Fruit fly (Drosophila melanogaster): Measurements from ENCODE around the gene IntS11.
A peak's percentile ranks its signal among the peaks of the same experiment; 100 is the strongest.

IntS11 gene

DNA sequence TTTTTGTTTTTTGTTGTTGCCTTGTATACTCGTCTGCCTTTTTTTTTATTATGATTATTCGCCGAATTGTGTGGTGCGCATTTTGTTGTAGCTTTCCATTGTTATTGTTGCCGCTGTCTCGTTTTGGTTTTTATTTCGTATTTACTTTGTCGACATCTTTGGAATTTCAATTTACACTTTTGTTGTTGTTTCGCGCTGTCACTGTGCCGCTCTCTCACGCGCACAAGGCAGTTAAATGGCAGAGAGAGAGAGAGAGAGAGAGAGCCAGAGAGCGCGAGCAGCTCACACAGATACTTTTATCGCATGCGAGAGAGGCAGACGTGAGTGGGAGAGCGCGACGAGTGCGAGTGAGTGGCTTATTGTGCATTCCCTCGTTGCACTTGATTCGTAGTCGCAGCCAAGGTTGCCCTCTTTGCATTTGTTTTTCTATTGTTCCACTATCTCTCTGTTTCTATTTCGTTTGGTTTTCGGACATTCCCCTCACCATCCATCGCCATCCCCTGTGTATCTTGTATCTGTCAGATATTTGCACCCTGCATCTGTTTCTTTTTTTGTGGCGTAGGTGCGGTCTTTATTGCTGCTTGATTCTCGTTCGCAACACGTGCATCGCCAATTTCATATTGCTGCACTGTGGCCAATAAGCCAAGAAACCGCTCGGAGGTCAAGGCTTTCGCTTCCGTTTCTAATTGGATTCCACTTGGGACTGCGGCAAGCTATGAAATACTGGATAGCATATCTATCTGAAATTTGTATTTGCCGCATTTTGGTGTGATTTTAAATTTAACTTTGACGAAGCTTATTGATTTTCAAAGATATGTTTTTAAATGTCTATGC is 29.4 kb downstream of the IntS11 start:
- TF ChIP-seq CG3065 (GFP tag; optimal IDR thresholded peaks at IDR 0.05) (no peak), cato (GFP tag; optimal IDR thresholded peaks at IDR 0.05; ENCODE audit: borderline replicate concordance) (no peak), danr (GFP tag; IDR thresholded peaks at IDR 0.05) (no peak), Asciz (GFP tag; optimal IDR thresholded peaks at IDR 0.05) (no peak), sug (tag; optimal IDR thresholded peaks at IDR 0.05) (no peak), slbo (GFP tag; IDR thresholded peaks at IDR 0.05) (no peak), CG3847 (GFP tag; IDR thresholded peaks at IDR 0.05) (no peak), CG17328 (GFP tag; IDR thresholded peaks at IDR 0.05) (no peak), Dek (tag; optimal IDR thresholded peaks at IDR 0.05) (no peak), Hmx (GFP tag; optimal IDR thresholded peaks at IDR 0.05) (no peak), trem (tag; optimal IDR thresholded peaks at IDR 0.05) (no peak), ase (GFP tag; IDR thresholded peaks at IDR 0.05) (no peak), Blimp-1 (GFP tag; optimal IDR thresholded peaks at IDR 0.05) (no peak), CG34224 (GFP tag; IDR thresholded peaks at IDR 0.05; ENCODE audit: partially characterized antibody) (peak; percentile 85), chinmo (GFP tag; IDR thresholded peaks at IDR 0.05; ENCODE audit: partially characterized antibody) (peak; percentile 97), CG11093 (GFP tag; IDR thresholded peaks at IDR 0.05) (no peak), Oaz (GFP tag; IDR thresholded peaks at IDR 0.05) (no peak), CG4424 (GFP tag; optimal IDR thresholded peaks at IDR 0.05) (no peak), Doc3 (GFP tag; IDR thresholded peaks at IDR 0.05; ENCODE audit: partially characterized antibody) (peak; percentile 28; the same call in 1 of the 3 replicates), B-H2 (GFP tag; optimal IDR thresholded peaks at IDR 0.05) (peak; percentile 23), fd102C (GFP tag; optimal IDR thresholded peaks at IDR 0.05) (no peak), CG4730 (GFP tag; IDR thresholded peaks at IDR 0.05) (no peak), E2f2 (GFP tag; IDR thresholded peaks at IDR 0.05) (0 out of 2 replicates have a peak, but pooled peaks have one; percentile 17), CG16779 (GFP tag; IDR thresholded peaks at IDR 0.05) (no peak), gsb (GFP tag; IDR thresholded peaks at IDR 0.05) (no peak), eyg (GFP tag; optimal IDR thresholded peaks at IDR 0.05) (no peak), CG10979 (tag; optimal IDR thresholded peaks at IDR 0.05) (no peak), CG33213 (GFP tag; optimal IDR thresholded peaks at IDR 0.05) (no peak), CG42726 (GFP tag; IDR thresholded peaks at IDR 0.05; ENCODE audit: partially characterized antibody) (no peak), unpg (GFP tag; optimal IDR thresholded peaks at IDR 0.05) (peak; percentile 30), HLH3B (GFP tag; IDR thresholded peaks at IDR 0.05) (no peak; the same call in 1 of the 2 replicates), tll (GFP tag; optimal IDR thresholded peaks at IDR 0.05) (no peak), esg (GFP tag; conservative IDR thresholded peaks at IDR 0.05) (no peak), CG4404 (GFP tag; IDR thresholded peaks at IDR 0.05) (no peak), Ets97D (GFP tag; optimal IDR thresholded peaks at IDR 0.05) (no peak), Hr3 (GFP tag; optimal IDR thresholded peaks at IDR 0.05) (no peak), bigmax (GFP tag; optimal IDR thresholded peaks at IDR 0.05) (no peak), ato (GFP tag; IDR thresholded peaks at IDR 0.05; ENCODE audit: partially characterized antibody) (no peak), CG4328 (GFP tag; optimal IDR thresholded peaks at IDR 0.05) (no peak), CG14860 (GFP tag; IDR thresholded peaks at IDR 0.05; ENCODE audit: partially characterized antibody) (no peak), CG11247 (GFP tag; IDR thresholded peaks at IDR 0.05) (no peak), Poxn (GFP tag; IDR thresholded peaks at IDR 0.05) (no peak), ken (GFP tag; IDR thresholded peaks at IDR 0.05) (no peak), sob (GFP tag; IDR thresholded peaks at IDR 0.05) (no peak), Bteb2 (GFP tag; optimal IDR thresholded peaks at IDR 0.05) (no peak), Fer3 (tag; optimal IDR thresholded peaks at IDR 0.05) (no peak), chm (GFP tag; IDR thresholded peaks at IDR 0.05) (peak; percentile 65), lilli (GFP tag; optimal IDR thresholded peaks at IDR 0.05) (no peak), nmo (GFP tag; optimal IDR thresholded peaks at IDR 0.05) (no peak)

Data from whole organism, embryonic.